Worm (Caenorhabditis elegans): Measurements from ENCODE around the gene fip-3.
A peak's percentile ranks its signal among the peaks of the same experiment; 100 is the strongest.

DNA sequence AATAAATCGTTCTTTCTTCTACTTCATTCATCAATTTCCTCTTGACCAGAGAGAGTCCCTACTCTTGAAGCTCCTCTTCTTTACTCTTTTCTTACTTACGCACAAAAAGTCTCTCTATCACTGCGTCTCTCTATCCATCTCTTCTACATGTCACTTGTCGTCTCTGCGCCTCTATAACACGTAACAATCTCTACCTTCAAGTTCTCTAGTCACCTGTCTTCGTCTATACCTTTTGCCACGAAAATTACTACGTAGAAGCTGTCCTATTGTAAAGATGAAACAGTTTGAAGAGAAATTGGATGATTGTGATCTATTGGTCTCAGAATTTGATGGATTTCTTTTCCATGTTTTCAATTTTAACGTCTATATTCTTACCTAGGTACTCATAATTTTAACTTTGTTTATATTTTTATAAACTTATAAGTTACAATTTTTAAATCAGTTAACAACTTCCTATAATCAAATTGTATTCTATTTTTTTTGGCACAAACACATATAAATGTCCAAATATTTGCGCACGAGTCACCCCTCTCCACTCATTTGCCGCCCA lies 32.4 kb downstream of the fip-3 start, which contains the start of gene C02D5.2:
- peak; percentile 44 for TF ChIP-seq xbp-1 (tag; optimal IDR thresholded peaks at IDR 0.05)
- TF ChIP-seq pqm-1 (tag; optimal IDR thresholded peaks at IDR 0.05), result no peak
- TF ChIP-seq lin-35 (GFP tag; optimal IDR thresholded peaks at IDR 0.05), result peak; percentile 40 to 50
- peak; percentile 67 to 70 for TF ChIP-seq efl-1 (optimal IDR thresholded peaks at IDR 0.05)
- peak in 1 of 2 experiments; percentile 76 for TF ChIP-seq efl-1 (GFP tag; optimal IDR thresholded peaks at IDR 0.05 in 1 of 2)
- peak in 2 of 3 experiments; percentile 31 to 36 for TF ChIP-seq ceh-82 (tag; optimal IDR thresholded peaks at IDR 0.05)
- TF ChIP-seq snu-23 (GFP tag; optimal IDR thresholded peaks at IDR 0.05), result peak; percentile 60
- peak; percentile 50 to 71 for TF ChIP-seq lsy-2 (tag; optimal IDR thresholded peaks at IDR 0.05)
- no peak for TF ChIP-seq lin-13 (GFP tag; optimal IDR thresholded peaks at IDR 0.05)
